Worm (Caenorhabditis elegans) whole organism, early embryonic: ENCODE data around the gene F18H3.4.

Source experiments
- B0310.2 ChIP-seq: sonication (generic microtip); optimal IDR thresholded peaks from 2 replicates; lab custom pipeline; 2016; ENCODE audit warnings: mild to moderate bottlenecking, missing genetic modification characterization, missing compliant biosample characterization
- F13C5.2 ChIP-seq: sonication (generic microtip); optimal IDR thresholded peaks from 2 replicates; lab custom pipeline; 2017; ENCODE audit warnings: mild to moderate bottlenecking, missing genetic modification characterization, inconsistent platforms, missing compliant biosample characterization
- aly-1 ChIP-seq: sonication (generic microtip); optimal IDR thresholded peaks from 2 replicates; lab custom pipeline; 2016; ENCODE audit warnings: missing genetic modification characterization, missing compliant biosample characterization
- ama-1 ChIP-seq: fragments of 150-350 bp; optimal IDR thresholded peaks from 2 replicates; lab custom pipeline; 2014
- ceh-13 ChIP-seq: fragments of 200-800 bp; sonication (Bioruptor generic); optimal IDR thresholded peaks from 2 replicates; lab custom pipeline; 2018; ENCODE audit warnings: mild to moderate bottlenecking, missing genetic modification characterization, missing compliant biosample characterization
- ceh-36 ChIP-seq: sonication (generic microtip); optimal IDR thresholded peaks from 2 replicates; lab custom pipeline; 2016; ENCODE audit warnings: missing genetic modification characterization, inconsistent platforms, missing compliant biosample characterization
- ets-7 ChIP-seq: sonication (generic microtip); optimal IDR thresholded peaks from 2 replicates; lab custom pipeline; 2016; ENCODE audit warnings: missing genotype, missing genetic modification characterization, missing compliant biosample characterization
- flt-1 ChIP-seq: fragments of 200-800 bp; sonication (Bioruptor generic); IDR thresholded peaks from 2 replicates; pipeline ENCODE4 v1.3.6; 2022; ENCODE audit warnings: missing genetic modification characterization, missing compliant biosample characterization
- hmbx-1 ChIP-seq: sonication (generic microtip); optimal IDR thresholded peaks from 2 replicates; lab custom pipeline; 2016; ENCODE audit warnings: mild to moderate bottlenecking, missing genetic modification characterization, missing compliant biosample characterization
- hmg-4 ChIP-seq: fragments of 200-800 bp; sonication (Bioruptor generic); optimal IDR thresholded peaks from 2 replicates; lab custom pipeline; 2018; ENCODE audit warnings: mild to moderate bottlenecking, missing genetic modification characterization, missing compliant biosample characterization
- hnd-1 ChIP-seq: sonication (generic microtip); optimal IDR thresholded peaks from 2 replicates; lab custom pipeline; 2016; ENCODE audit warnings: missing genetic modification characterization, missing compliant biosample characterization
- pes-1 ChIP-seq: fragments of 200-800 bp; sonication (Bioruptor generic); IDR thresholded peaks from 2 replicates; pipeline ENCODE4 v1.3.6; 2022; ENCODE audit warnings: missing genetic modification reagents, missing genetic modification characterization, missing compliant biosample characterization
- scrt-1 ChIP-seq: fragments of 200-800 bp; sonication (Bioruptor generic); IDR thresholded peaks from 2 replicates; pipeline ENCODE4 v1.3.6; 2022; ENCODE audit warnings: missing genetic modification characterization, missing compliant biosample characterization
- sea-1 ChIP-seq: fragments of 200-800 bp; sonication (Bioruptor generic); conservative IDR thresholded peaks from 2 replicates; pipeline ENCODE4 v1.3.6; 2022; ENCODE audit warnings: missing genetic modification characterization, missing compliant biosample characterization
- tbx-11 ChIP-seq: fragments of 200-800 bp; sonication (Bioruptor generic); IDR thresholded peaks from 2 replicates; pipeline ENCODE4 v1.3.6; 2022; ENCODE audit warnings: missing genetic modification characterization, missing compliant biosample characterization
- tbx-37 ChIP-seq: fragments of 200-800 bp; sonication (Bioruptor generic); conservative IDR thresholded peaks from 2 replicates; pipeline ENCODE4 v1.3.6; 2022; ENCODE audit warnings: missing genetic modification reagents, missing genetic modification characterization, missing compliant biosample characterization
- tra-4 ChIP-seq: sonication (generic microtip); optimal IDR thresholded peaks from 2 replicates; lab custom pipeline; 2017; ENCODE audit warnings: missing genetic modification characterization, missing compliant biosample characterization

The F18H3.4 gene

DNA sequence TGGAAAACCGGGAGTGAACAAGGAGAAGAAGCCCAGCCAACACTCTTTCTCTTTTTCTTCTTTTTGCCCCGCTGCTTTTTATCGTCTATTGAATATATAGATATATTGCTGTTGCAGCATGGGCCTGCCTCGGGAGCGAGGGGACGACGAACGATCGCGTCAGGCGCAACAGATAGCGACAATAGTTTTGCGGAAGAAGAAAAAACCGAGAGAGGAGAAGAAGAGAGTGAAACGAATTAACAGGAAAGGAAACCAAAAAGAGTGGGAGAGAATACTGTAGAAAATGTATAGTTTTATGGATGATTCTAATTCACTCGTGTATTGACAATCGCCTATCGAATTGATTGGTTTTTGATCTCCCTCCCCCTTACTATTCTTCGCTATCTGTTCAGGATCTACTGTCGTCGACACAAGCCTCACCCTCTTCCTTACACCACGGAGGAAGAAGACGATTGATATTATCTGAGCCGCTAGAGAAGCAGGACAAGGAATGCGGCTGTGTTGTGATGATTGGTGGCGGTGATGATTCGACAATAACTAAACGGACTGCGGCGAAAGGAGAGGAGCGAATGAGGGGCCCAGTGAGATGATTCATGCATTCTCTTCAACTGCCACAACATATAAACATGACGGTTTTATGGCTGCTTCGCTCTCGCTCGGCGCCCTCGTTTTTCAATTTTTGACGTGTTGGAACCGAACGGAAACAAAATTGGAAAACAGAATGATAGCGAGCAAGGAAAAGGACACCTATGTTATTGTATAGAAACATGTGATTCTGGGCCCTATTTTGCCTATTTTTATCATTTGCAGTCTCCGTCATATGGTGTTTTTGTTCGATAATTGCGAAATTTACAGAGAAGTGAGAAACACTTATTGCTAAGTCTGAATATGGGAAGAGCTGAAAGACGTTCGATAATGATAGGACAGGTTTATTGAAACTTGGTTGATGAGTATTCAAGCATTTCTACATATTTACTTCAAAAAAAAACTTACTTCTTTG, 2.4 kb upstream of the F18H3.4 start:
- TF ChIP-seq ceh-13 (GFP tag; lab: Kevin White, UChicago) = no peak
- no peak for TF ChIP-seq ama-1 (lab: Kevin White, UChicago)
- TF ChIP-seq flt-1 (GFP tag; lab: Robert Waterston, UW) = no peak
- no peak for TF ChIP-seq pes-1 (GFP tag; lab: Robert Waterston, UW)
- no peak for TF ChIP-seq hnd-1 (tag; lab: Kevin White, UChicago)
- TF ChIP-seq B0310.2 = no peak
- no peak for TF ChIP-seq tra-4 (tag; lab: Kevin White, UChicago)
- TF ChIP-seq aly-1 = no peak
- no peak for TF ChIP-seq ets-7 (tag; lab: Kevin White, UChicago)
- no peak for TF ChIP-seq sea-1 (GFP tag; lab: Robert Waterston, UW)
- TF ChIP-seq tbx-11 (GFP tag; lab: Robert Waterston, UW) = no peak
- TF ChIP-seq F13C5.2 (tag; lab: Kevin White, UChicago) = no peak
- TF ChIP-seq hmbx-1 (tag; lab: Kevin White, UChicago) = no peak

DNA sequence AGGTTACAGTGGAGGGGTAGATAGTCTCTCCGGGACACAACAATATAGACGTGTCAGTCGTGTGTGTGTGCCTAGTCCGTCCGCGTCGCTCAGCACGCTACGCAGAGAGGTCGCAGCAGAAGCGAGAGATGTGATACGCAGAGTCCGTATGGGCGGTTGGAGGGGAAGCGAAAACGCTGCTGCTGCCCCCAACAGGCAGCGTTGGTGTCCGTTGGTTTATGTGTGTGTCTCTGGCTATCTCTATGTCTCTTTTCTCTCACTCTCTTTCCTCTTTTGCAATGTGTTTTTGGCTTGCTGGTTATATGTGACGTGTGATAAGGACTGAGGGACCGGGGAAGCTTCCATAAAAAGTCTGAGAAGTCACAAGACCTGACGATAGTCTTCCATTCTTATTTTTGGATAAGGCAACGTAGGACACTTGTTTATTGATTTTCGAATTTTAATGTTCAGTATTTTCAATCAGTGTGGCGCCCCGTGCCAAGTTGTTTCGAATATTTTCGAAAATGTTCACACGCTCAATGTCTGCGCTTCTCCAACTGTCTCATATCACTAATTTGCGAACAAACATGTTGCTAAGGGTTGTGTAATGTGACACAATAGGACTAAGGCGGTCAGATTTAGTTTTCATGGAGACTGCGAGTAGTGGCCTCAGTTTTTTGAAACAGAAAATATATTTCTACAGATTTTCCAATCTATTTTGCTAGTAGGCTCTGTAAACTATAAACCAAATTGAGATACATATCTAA, 1.4 kb upstream of the F18H3.4 start, which contains the start of gene pab-2:
Gene pab-2, minus strand, starts transcription at position 69 of the 746 bp plus-strand sequence.
- TF ChIP-seq hmg-4 = peak; percentile 87
- 0 out of 2 replicates have a peak, but pooled peaks have one; percentile 43 for TF ChIP-seq scrt-1 (GFP tag; lab: Robert Waterston, UW)
- no peak for TF ChIP-seq tra-4 (tag; lab: Kevin White, UChicago)
- TF ChIP-seq tbx-37 = no peak
- peak; percentile 44 for TF ChIP-seq ets-7 (tag; lab: Kevin White, UChicago)
- TF ChIP-seq hmbx-1 (tag; lab: Kevin White, UChicago) = no peak
- TF ChIP-seq flt-1 (GFP tag; lab: Robert Waterston, UW) = peak; percentile 24; the same call in 1 of the 2 replicates
- no peak for TF ChIP-seq sea-1 (GFP tag; lab: Robert Waterston, UW)
- peak; percentile 48; the same call in 1 of the 2 replicates for TF ChIP-seq pes-1 (GFP tag; lab: Robert Waterston, UW)
- TF ChIP-seq hnd-1 (tag; lab: Kevin White, UChicago) = no peak
- peak; percentile 72 for TF ChIP-seq aly-1
- TF ChIP-seq ceh-36 (tag; lab: Kevin White, UChicago) = no peak
- TF ChIP-seq F13C5.2 (tag; lab: Kevin White, UChicago) = peak; percentile 69
- no peak for TF ChIP-seq B0310.2
- no peak for TF ChIP-seq ama-1 (lab: Kevin White, UChicago)
- no peak for TF ChIP-seq tbx-11 (GFP tag; lab: Robert Waterston, UW)
- no peak for TF ChIP-seq ceh-13 (GFP tag; lab: Kevin White, UChicago)

DNA sequence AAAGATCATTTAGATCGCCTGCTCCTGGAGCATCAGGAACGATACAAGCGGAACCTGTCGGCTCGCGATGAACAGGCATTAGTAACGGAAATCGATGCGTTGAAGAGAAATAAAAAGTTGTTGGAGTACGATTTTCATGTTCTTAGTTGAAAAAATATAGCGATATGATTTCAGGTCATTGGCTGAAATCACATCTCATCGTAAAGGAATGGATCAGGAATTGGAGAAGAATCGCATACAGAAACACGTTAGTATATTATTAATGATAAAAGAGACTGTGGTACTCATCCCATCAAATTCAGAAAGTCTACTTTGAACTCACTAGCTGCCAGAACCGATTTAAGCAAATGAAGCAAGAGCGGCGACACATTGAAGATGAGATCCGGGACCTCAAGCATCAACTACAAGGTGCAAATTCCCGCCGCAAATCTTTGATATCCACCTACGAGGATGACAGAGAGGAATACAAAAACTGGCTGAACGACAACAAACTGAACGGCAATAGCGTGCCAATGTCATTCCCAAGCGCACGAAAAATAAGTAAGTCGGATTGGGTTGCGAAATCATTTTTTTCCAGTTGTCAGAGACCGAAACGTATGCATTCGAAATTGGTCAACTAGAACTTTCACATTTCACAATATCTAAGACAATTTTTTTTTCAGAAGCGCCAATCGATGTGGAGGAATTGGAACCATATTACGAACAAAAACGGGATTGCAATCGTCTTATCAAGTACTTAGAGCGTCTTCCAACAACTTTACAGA, 1.3 kb downstream of the F18H3.4 start:
- TF ChIP-seq B0310.2 (no peak), tbx-11 (GFP tag; lab: Robert Waterston, UW) (no peak)

DNA sequence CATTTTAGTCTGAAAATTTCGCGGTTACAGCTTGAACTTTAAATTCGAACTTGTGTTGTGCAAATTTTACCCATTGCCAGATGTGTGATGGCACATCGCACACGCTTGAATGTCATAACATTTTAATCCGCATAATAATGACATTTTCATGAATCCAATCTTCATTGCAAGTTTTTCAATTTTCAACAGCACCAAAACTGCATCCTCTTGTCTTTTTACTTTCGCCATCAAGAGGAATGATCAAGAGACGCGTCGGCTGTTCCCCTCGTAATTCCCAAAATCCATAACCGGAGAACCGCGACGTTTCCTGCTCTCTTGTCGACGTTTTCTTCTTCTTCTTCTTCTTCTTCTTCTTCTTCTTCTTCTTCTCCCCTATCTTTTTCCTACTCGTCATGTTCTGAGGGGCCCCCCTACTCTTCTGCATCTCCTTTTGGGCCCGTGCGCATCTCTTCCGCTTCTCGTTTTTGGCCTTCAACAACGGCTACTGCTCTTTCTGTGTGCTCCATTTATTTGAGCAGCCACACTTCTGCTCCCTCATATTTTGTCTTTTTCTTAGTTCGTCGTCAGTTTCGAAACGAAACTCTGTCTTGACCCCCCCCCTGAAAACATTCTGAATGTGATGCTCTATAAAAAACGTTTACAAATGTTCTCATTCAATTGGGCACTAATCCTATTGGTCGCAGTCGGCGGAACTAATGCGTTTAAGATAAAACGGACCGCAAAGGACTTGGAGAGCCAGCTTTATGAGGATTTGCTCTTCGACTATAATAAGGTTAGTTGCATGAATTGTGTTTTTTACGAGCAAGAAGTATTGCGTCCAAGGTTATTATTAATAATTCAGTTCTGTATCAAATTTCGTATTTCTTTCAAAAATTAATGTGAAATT, 3.8 kb downstream of the F18H3.4 start, which contains the start of gene acr-12:
Gene acr-12, plus strand, starts transcription at position 430 of the 886 bp plus-strand sequence.
- peak; percentile 16 for TF ChIP-seq hmg-4
- TF ChIP-seq hmbx-1 (tag; lab: Kevin White, UChicago) = no peak

- TF ChIP-seq flt-1 (GFP tag; lab: Robert Waterston, UW) (no peak), ceh-36 (tag; lab: Kevin White, UChicago) (no peak), ceh-13 (GFP tag; lab: Kevin White, UChicago) (no peak), ama-1 (lab: Kevin White, UChicago) (no peak)
These were observed 7.9 kb downstream of the F18H3.4 start, which contains the start of gene R01E6.5 for ce11 chrX:13536759-13537158. TSS of gene R01E6.5 (plus strand) at chrX:13537059.

- TF ChIP-seq aly-1 (no peak), tbx-11 (GFP tag; lab: Robert Waterston, UW) (no peak), flt-1 (GFP tag; lab: Robert Waterston, UW) (no peak), tbx-37 (no peak), scrt-1 (GFP tag; lab: Robert Waterston, UW) (no peak), pes-1 (GFP tag; lab: Robert Waterston, UW) (no peak), F13C5.2 (tag; lab: Kevin White, UChicago) (no peak), B0310.2 (no peak), ets-7 (tag; lab: Kevin White, UChicago) (no peak)
These were observed 10.8 kb downstream of the F18H3.4 start for ce11 chrX:13539701-13540100.
